Worm (Caenorhabditis elegans): Measurements from ENCODE around the gene F37A8.2.

DNA sequence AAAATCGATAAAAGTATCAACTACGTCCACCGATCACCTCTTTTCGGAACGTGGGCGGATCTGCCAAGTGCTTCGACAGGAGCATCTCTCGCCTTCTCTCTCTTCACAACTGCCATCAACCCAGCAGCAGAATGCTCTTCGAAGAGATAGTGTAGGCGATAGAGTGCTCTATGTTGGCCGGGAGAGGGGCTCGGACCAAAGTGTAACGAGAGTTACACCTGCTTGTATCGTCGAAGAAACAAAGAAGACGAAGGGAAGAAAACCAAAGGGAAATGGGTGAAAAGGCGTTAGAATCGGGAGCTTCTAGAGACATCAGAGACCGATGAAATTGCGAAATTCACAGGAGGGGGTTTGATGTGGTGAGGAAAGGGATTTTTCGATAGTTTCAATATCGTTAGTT is 16.5 kb downstream of the F37A8.2 start:
- TF ChIP-seq zip-8 (tag; optimal IDR thresholded peaks at IDR 0.05) (no peak), nhr-28 (tag; optimal IDR thresholded peaks at IDR 0.05) (no peak), flh-1 (GFP tag; optimal IDR thresholded peaks at IDR 0.05) (no peak)

Data from whole organism, mixed stage, embryonic.